Worm (Caenorhabditis elegans) whole organism, mixed stage, embryonic: ENCODE data around the gene R11G1.2.

Experiments used
- M03D4.4 ChIP-seq: sonication (generic microtip); optimal IDR thresholded peaks from 2 replicates; lab custom pipeline; 2017; ENCODE audit warnings: mild to moderate bottlenecking, missing genetic modification characterization, missing compliant biosample characterization
- bed-3 ChIP-seq: fragments of 200-800 bp; sonication (Bioruptor generic); optimal IDR thresholded peaks from 3 replicates; lab custom pipeline; 2018; ENCODE audit warnings: mild to moderate bottlenecking, missing genetic modification characterization, moderate library complexity, missing compliant biosample characterization
- blmp-1 ChIP-seq: fragments of 150-350 bp; optimal IDR thresholded peaks from 2 replicates; lab custom pipeline; 2014; ENCODE audit warnings: missing biosample characterization, missing genetic modification characterization
- ceh-39 ChIP-seq: fragments of 150-350 bp; optimal IDR thresholded peaks from 2 replicates; lab custom pipeline; 2014; ENCODE audit warnings: missing biosample characterization, missing genetic modification characterization
- ceh-43 ChIP-seq: fragments of 200-800 bp; sonication (Bioruptor generic); optimal IDR thresholded peaks from 2 replicates; lab custom pipeline; 2018; ENCODE audit warnings: mild to moderate bottlenecking, missing genetic modification characterization, moderate library complexity, missing compliant biosample characterization
- ceh-83 ChIP-seq: fragments of 200-800 bp; sonication (Bioruptor generic); optimal IDR thresholded peaks from 2 replicates; lab custom pipeline; 2018; ENCODE audit warnings: mild to moderate bottlenecking, missing genetic modification characterization, missing compliant biosample characterization
- ces-1 ChIP-seq: fragments of 150-350 bp; optimal IDR thresholded peaks from 2 replicates; lab custom pipeline; 2014; ENCODE audit warnings: missing biosample characterization, missing genetic modification reagents, missing genetic modification characterization
- cnd-1 ChIP-seq: fragments of 200-800 bp; sonication (Bioruptor generic); optimal IDR thresholded peaks from 2 replicates; lab custom pipeline; 2018; ENCODE audit warnings: mild to moderate bottlenecking, missing genetic modification characterization, missing compliant biosample characterization
- elt-1 ChIP-seq: sonication (generic microtip); optimal IDR thresholded peaks from 2 replicates; lab custom pipeline; 2017; ENCODE audit warnings: missing genetic modification characterization, mild to moderate bottlenecking, missing compliant biosample characterization, antibody characterized with exemption, moderate library complexity, borderline replicate concordance; ENCODE audit not compliant: insufficient read depth
- elt-3 ChIP-seq: fragments of 150-350 bp; optimal IDR thresholded peaks from 2 replicates; lab custom pipeline; 2014; ENCODE audit warnings: missing biosample characterization, missing genetic modification characterization
- flh-1 ChIP-seq: fragments of 200-800 bp; sonication (Bioruptor generic); optimal IDR thresholded peaks from 2 replicates; lab custom pipeline; 2018; ENCODE audit warnings: mild to moderate bottlenecking, missing genetic modification characterization, moderate library complexity, missing compliant biosample characterization
- lin-13 ChIP-seq: fragments of 150-350 bp; optimal IDR thresholded peaks from 2 replicates; lab custom pipeline; 2014; ENCODE audit warnings: missing biosample characterization, missing genetic modification characterization
- lsy-2 ChIP-seq: fragments of 150-350 bp; optimal IDR thresholded peaks from 2 replicates; lab custom pipeline; 2014; ENCODE audit warnings: missing biosample characterization, missing genetic modification characterization
- mab-5 ChIP-seq: fragments of 150-350 bp; optimal IDR thresholded peaks from 2 replicates; lab custom pipeline; 2014; ENCODE audit warnings: missing biosample characterization, missing genetic modification characterization
- mep-1 ChIP-seq: fragments of 150-350 bp; optimal IDR thresholded peaks from 2 replicates; lab custom pipeline; 2017; ENCODE audit warnings: missing biosample characterization, missing genetic modification reagents, missing genetic modification characterization, inconsistent platforms
- mls-2 ChIP-seq: sonication (generic microtip); optimal IDR thresholded peaks from 2 replicates; lab custom pipeline; 2016; ENCODE audit warnings: mild to moderate bottlenecking, missing genetic modification characterization, moderate library complexity, missing compliant biosample characterization
- nhr-12 ChIP-seq: fragments of 150-350 bp; optimal IDR thresholded peaks from 2 replicates; lab custom pipeline; 2014; ENCODE audit warnings: missing biosample characterization, missing genetic modification characterization
- nhr-2 ChIP-seq: fragments of 150-350 bp; optimal IDR thresholded peaks from 2 replicates; lab custom pipeline; 2014; ENCODE audit warnings: missing biosample characterization, missing genetic modification characterization
- nhr-237 ChIP-seq: fragments of 150-350 bp; optimal IDR thresholded peaks from 2 replicates; lab custom pipeline; 2014; ENCODE audit warnings: missing biosample characterization, missing genetic modification characterization
- nhr-28 ChIP-seq: fragments of 150-350 bp; optimal IDR thresholded peaks from 2 replicates; lab custom pipeline; 2014; ENCODE audit warnings: missing biosample characterization, missing genetic modification characterization
- nhr-76 ChIP-seq: sonication (generic microtip); optimal IDR thresholded peaks from 2 replicates; lab custom pipeline; 2017; ENCODE audit warnings: missing biosample characterization, missing genetic modification characterization
- pha-4 ChIP-seq: fragments of 150-350 bp; optimal IDR thresholded peaks from 2 replicates; lab custom pipeline; 2018; ENCODE audit warnings: missing biosample characterization, missing genetic modification reagents, missing genetic modification characterization
- sem-2 ChIP-seq: fragments of 200-800 bp; sonication (Bioruptor generic); optimal IDR thresholded peaks from 2 replicates; lab custom pipeline; 2018; ENCODE audit warnings: mild to moderate bottlenecking, missing genetic modification characterization, missing compliant biosample characterization
- snpc-4 ChIP-seq: fragments of 150-350 bp; optimal IDR thresholded peaks from 2 replicates; lab custom pipeline; 2014; ENCODE audit warnings: missing biosample characterization, missing genetic modification characterization
- sptf-1 ChIP-seq: sonication (generic microtip); optimal IDR thresholded peaks from 2 replicates; lab custom pipeline; 2017; ENCODE audit warnings: mild to moderate bottlenecking, missing genetic modification characterization, moderate library complexity, missing compliant biosample characterization
- unc-120 ChIP-seq: sonication (generic microtip); optimal IDR thresholded peaks from 2 replicates; lab custom pipeline; 2017; ENCODE audit warnings: missing genetic modification characterization, missing compliant biosample characterization; ENCODE audit not compliant: poor library complexity, severe bottlenecking
- unc-39 ChIP-seq: fragments of 150-350 bp; optimal IDR thresholded peaks from 2 replicates; lab custom pipeline; 2014; ENCODE audit warnings: missing biosample characterization, missing genetic modification characterization
- unc-62 ChIP-seq: fragments of 150-350 bp; optimal IDR thresholded peaks from 2 replicates; lab custom pipeline; 2014; ENCODE audit warnings: missing biosample characterization, missing genetic modification reagents, missing genetic modification characterization
- zip-8 ChIP-seq: fragments of 150-350 bp; optimal IDR thresholded peaks from 2 replicates; lab custom pipeline; 2014; ENCODE audit warnings: missing biosample characterization, missing genetic modification characterization
- ztf-11 ChIP-seq: fragments of 150-350 bp; optimal IDR thresholded peaks from 2 replicates; lab custom pipeline; 2014; ENCODE audit warnings: missing biosample characterization, missing genetic modification characterization

The R11G1.2 gene

ce11 chrX:3617218-3617617 lies 33.2 kb upstream of the R11G1.2 start, which contains the start of gene del-9:
del-9 (minus strand) TSS chrX:3617318.
- TF ChIP-seq nhr-237 (tag; lab: Kevin White, UChicago) (no peak), sem-2 (GFP tag; lab: Kevin White, UChicago) (no peak), snpc-4 (tag; lab: Kevin White, UChicago) (no peak), lin-13 (tag; lab: Kevin White, UChicago) (no peak), sptf-1 (tag; lab: Kevin White, UChicago) (no peak), nhr-12 (no peak), nhr-76 (tag; lab: Kevin White, UChicago) (no peak), flh-1 (no peak), unc-62 (no peak), unc-120 (no peak), nhr-2 (no peak), elt-1 (tag; lab: Kevin White, UChicago) (no peak), zip-8 (no peak), cnd-1 (tag; lab: Kevin White, UChicago) (no peak), mls-2 (tag; lab: Kevin White, UChicago) (no peak), bed-3 (GFP tag; lab: Kevin White, UChicago) (no peak)

DNA sequence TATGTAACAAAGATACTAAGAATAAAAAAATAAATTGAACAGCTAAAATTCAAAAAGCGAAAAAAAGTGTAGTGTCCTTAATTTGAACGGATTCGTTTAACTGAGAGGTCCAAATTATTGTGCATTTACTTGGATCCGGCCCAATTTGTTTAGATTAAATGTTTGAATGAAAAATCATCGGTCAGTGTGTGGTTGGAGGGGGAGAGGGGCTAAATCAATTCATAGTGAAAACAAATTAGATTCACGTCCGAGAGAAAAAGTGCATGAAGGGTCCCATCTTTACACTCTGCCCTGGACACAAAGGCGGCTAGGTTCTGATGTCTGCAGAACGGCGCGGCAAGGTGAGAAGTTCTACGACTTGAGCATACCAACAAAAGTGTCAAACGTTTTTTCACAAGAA lies 31.6 kb upstream of the R11G1.2 start:
- peak; percentile 92 for TF ChIP-seq ces-1 (GFP tag; lab: Kevin White, UChicago)
- TF ChIP-seq ceh-43: no peak
- TF ChIP-seq, all 35 proteins: peak for 1

- TF ChIP-seq lsy-2 (no peak), lin-13 (tag; lab: Kevin White, UChicago) (no peak), ces-1 (GFP tag; lab: Kevin White, UChicago) (no peak), nhr-2 (no peak), zip-8 (no peak), sem-2 (GFP tag; lab: Kevin White, UChicago) (no peak), nhr-237 (tag; lab: Kevin White, UChicago) (no peak), nhr-12 (no peak), snpc-4 (tag; lab: Kevin White, UChicago) (no peak), bed-3 (GFP tag; lab: Kevin White, UChicago) (no peak), M03D4.4 (tag; lab: Kevin White, UChicago) (no peak), nhr-76 (tag; lab: Kevin White, UChicago) (no peak), nhr-28 (no peak)
These were observed 27.3 kb upstream of the R11G1.2 start, which contains the start of gene C18B2.2 for ce11 chrX:3623162-3623561. C18B2.2 (plus strand) TSS chrX:3623462.

ce11 chrX:3625599-3625998 lies 24.8 kb upstream of the R11G1.2 start:
- TF ChIP-seq lin-13 (tag; lab: Kevin White, UChicago) (no peak), M03D4.4 (tag; lab: Kevin White, UChicago) (no peak), lsy-2 (no peak), ceh-83 (GFP tag; lab: Kevin White, UChicago) (no peak), unc-62 (no peak), unc-120 (no peak), nhr-237 (tag; lab: Kevin White, UChicago) (no peak), elt-3 (no peak), ceh-43 (no peak), mep-1 (tag; lab: Kevin White, UChicago) (no peak), mls-2 (tag; lab: Kevin White, UChicago) (no peak), ceh-39 (no peak), sem-2 (GFP tag; lab: Kevin White, UChicago) (no peak), nhr-28 (no peak), blmp-1 (tag; lab: Kevin White, UChicago) (no peak), nhr-2 (no peak), elt-1 (tag; lab: Kevin White, UChicago) (no peak), nhr-76 (tag; lab: Kevin White, UChicago) (no peak), ztf-11 (no peak)

- no peak for TF ChIP-seq M03D4.4 (tag; lab: Kevin White, UChicago)
- no peak for TF ChIP-seq flh-1
- no peak for TF ChIP-seq mab-5
- TF ChIP-seq ces-1 (GFP tag; lab: Kevin White, UChicago): no peak
- no peak for TF ChIP-seq ztf-11
- no peak for TF ChIP-seq nhr-76 (tag; lab: Kevin White, UChicago)
- TF ChIP-seq unc-39 (tag; lab: Kevin White, UChicago): no peak
- TF ChIP-seq pha-4 (tag; lab: Kevin White, UChicago): no peak
- no peak for TF ChIP-seq cnd-1 (tag; lab: Kevin White, UChicago)
- TF ChIP-seq elt-1 (tag; lab: Kevin White, UChicago): no peak
- TF ChIP-seq nhr-12: no peak
- no peak for TF ChIP-seq mls-2 (tag; lab: Kevin White, UChicago)
- no peak for TF ChIP-seq lsy-2
- no peak for TF ChIP-seq sptf-1 (tag; lab: Kevin White, UChicago)
- TF ChIP-seq snpc-4 (tag; lab: Kevin White, UChicago): no peak
- TF ChIP-seq nhr-28: no peak
- TF ChIP-seq unc-62: no peak
These were observed 22.4 kb upstream of the R11G1.2 start, which contains the start of gene vep-2 for ce11 chrX:3628016-3628415. vep-2 (plus strand) TSS chrX:3628316.
